Worm (Caenorhabditis elegans): ENCODE measurements around the gene pap-2.

DNA sequence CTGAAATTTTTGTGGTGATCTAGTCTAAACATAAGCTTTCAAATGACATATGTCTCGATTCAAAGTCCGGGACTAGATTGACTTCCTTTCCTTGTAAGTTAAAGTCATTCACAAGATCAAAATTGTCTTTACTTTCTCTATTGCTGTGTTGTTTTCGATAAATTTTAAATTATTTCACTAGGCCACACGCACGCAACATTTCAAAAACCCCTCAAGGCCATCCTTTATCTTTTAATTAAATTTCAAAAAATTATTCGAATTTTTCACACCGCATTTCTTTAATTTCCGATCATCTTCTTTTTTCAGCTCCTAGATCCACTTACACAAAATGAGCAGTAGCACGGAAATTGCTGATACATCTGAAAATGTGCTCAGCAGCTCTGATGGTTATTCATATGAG is 27.1 kb upstream of the pap-2 start, which contains the start of gene ZK1307.7:
- TF ChIP-seq pqm-1 (tag; optimal IDR thresholded peaks at IDR 0.05) = no peak
- no peak for TF ChIP-seq snpc-4 (tag; optimal IDR thresholded peaks at IDR 0.05)
- no peak for TF ChIP-seq skn-1 (tag; optimal IDR thresholded peaks at IDR 0.05)
- TF ChIP-seq elt-1 (tag; optimal IDR thresholded peaks at IDR 0.05) = no peak

All from whole organism, L3 larva.